Worm (Caenorhabditis elegans) whole organism, L1 larva: ENCODE measurements around the gene Y51A2A.4.

ENCODE experiments used
- C04F5.9 ChIP-seq: sonication (generic microtip); optimal IDR thresholded peaks from 2 replicates; lab custom pipeline; 2016; ENCODE audit warnings: missing genetic modification characterization, missing compliant biosample characterization
- C16A3.4 ChIP-seq: fragments of 150-350 bp; optimal IDR thresholded peaks from 2 replicates; lab custom pipeline; 2014; ENCODE audit warnings: missing biosample characterization, missing genetic modification characterization
- ama-1 ChIP-seq: fragments of 150-350 bp; optimal IDR thresholded peaks from 2 replicates; lab custom pipeline; 2014
- ceh-82 ChIP-seq, 3 experiments: fragments of 150-350 bp in 1 of 3; sonication (generic microtip) in 2 of 3; optimal IDR thresholded peaks; 2 replicates each; lab custom pipeline; 2014 to 2017; ENCODE audit warnings: missing biosample characterization in 3 of 3, missing genetic modification characterization in 3 of 3
- efl-1 ChIP-seq, 4 experiments: fragments of 150-350 bp; optimal IDR thresholded peaks in 3 of 4; peaks in 1 of 4; 1 replicate in 1 of 4; 2 replicates in 3 of 4; lab custom pipeline; 2014; ENCODE audit warnings: missing biosample characterization in 2 of 4, missing genetic modification characterization in 2 of 4, missing genetic modification reagents in 2 of 4
- elt-2 ChIP-seq: sonication (generic microtip); optimal IDR thresholded peaks from 2 replicates; lab custom pipeline; 2016; ENCODE audit warnings: missing genetic modification characterization, mild to moderate bottlenecking, inconsistent platforms, missing compliant biosample characterization, missing genetic modification reagents
- elt-3 ChIP-seq, 6 experiments: fragments of 150-350 bp in 1 of 6; sonication (generic microtip); optimal IDR thresholded peaks; 2 replicates each; lab custom pipeline; 2017 to 2018; ENCODE audit warnings: missing biosample characterization in 6 of 6, missing genetic modification characterization in 6 of 6, inconsistent platforms in 1 of 6
- fkh-4 ChIP-seq: sonication (generic microtip); optimal IDR thresholded peaks from 2 replicates; lab custom pipeline; 2016; ENCODE audit warnings: missing compliant biosample characterization, missing genetic modification characterization, borderline replicate concordance
- fos-1 ChIP-seq: fragments of 150-350 bp; optimal IDR thresholded peaks from 2 replicates; lab custom pipeline; 2014; ENCODE audit warnings: missing biosample characterization, missing genetic modification characterization
- grh-1 ChIP-seq: fragments of 200-800 bp; sonication (Bioruptor generic); IDR thresholded peaks from 2 replicates; pipeline ENCODE4 v1.3.6; 2022; ENCODE audit warnings: missing genetic modification reagents, missing genetic modification characterization, missing compliant biosample characterization
- hlh-17 ChIP-seq: fragments of 200-800 bp; sonication (Bioruptor generic); optimal IDR thresholded peaks from 2 replicates; lab custom pipeline; 2018; ENCODE audit warnings: missing genetic modification characterization, mild to moderate bottlenecking, missing compliant biosample characterization, moderate library complexity, borderline replicate concordance
- hpl-2 ChIP-seq: fragments of 150-350 bp; optimal IDR thresholded peaks from 2 replicates; lab custom pipeline; 2014; ENCODE audit warnings: missing biosample characterization, missing genetic modification reagents, missing genetic modification characterization
- isw-1 ChIP-seq: fragments of 200-800 bp; sonication (Bioruptor generic); IDR thresholded peaks from 2 replicates; pipeline ENCODE4 v1.3.6; 2022; ENCODE audit warnings: missing genetic modification characterization, missing compliant biosample characterization
- lin-15B ChIP-seq: fragments of 150-350 bp; sonication (generic microtip); optimal IDR thresholded peaks from 3 replicates; lab custom pipeline; 2014; ENCODE audit warnings: missing biosample characterization, missing genetic modification characterization
- lin-35 ChIP-seq, 2 experiments: fragments of 150-350 bp; optimal IDR thresholded peaks; 2 replicates each; lab custom pipeline; 2014; ENCODE audit warnings: missing biosample characterization in 2 of 2, missing genetic modification characterization in 2 of 2, missing genetic modification reagents in 2 of 2
- lin-39 ChIP-seq: fragments of 150-350 bp; optimal IDR thresholded peaks from 2 replicates; lab custom pipeline; 2014; ENCODE audit warnings: missing biosample characterization, missing genetic modification reagents, missing genetic modification characterization
- lir-3 ChIP-seq: sonication (generic microtip); optimal IDR thresholded peaks from 2 replicates; lab custom pipeline; 2016; ENCODE audit warnings: mild to moderate bottlenecking, missing genetic modification characterization, moderate library complexity, missing compliant biosample characterization; ENCODE audit not compliant: poor library complexity
- mab-9 ChIP-seq: fragments of 200-800 bp; sonication (Bioruptor generic); IDR thresholded peaks from 2 replicates; pipeline ENCODE4 v1.3.6; 2022; ENCODE audit warnings: missing genetic modification reagents, missing genetic modification characterization, missing compliant biosample characterization
- mdl-1 ChIP-seq, 2 experiments: fragments of 150-350 bp; optimal IDR thresholded peaks; 2 replicates each; lab custom pipeline; 2014 to 2017; ENCODE audit warnings: missing biosample characterization in 2 of 2, missing genetic modification characterization in 2 of 2, inconsistent platforms in 1 of 2
- mef-2 ChIP-seq: fragments of 150-350 bp; optimal IDR thresholded peaks from 2 replicates; lab custom pipeline; 2014; ENCODE audit warnings: missing biosample characterization, missing genetic modification characterization
- nhr-19 ChIP-seq: fragments of 200-800 bp; sonication (Bioruptor generic); conservative IDR thresholded peaks from 2 replicates; pipeline ENCODE4 v1.3.6; 2022; ENCODE audit warnings: missing genetic modification characterization, missing compliant biosample characterization
- nhr-20 ChIP-seq: sonication (generic microtip); optimal IDR thresholded peaks from 2 replicates; lab custom pipeline; 2016; ENCODE audit warnings: mild to moderate bottlenecking, missing genetic modification characterization, missing compliant biosample characterization
- nhr-71 ChIP-seq: sonication (generic microtip); optimal IDR thresholded peaks from 2 replicates; lab custom pipeline; 2016; ENCODE audit warnings: mild to moderate bottlenecking, missing genetic modification characterization, moderate library complexity, missing compliant biosample characterization
- nhr-84 ChIP-seq: sonication (generic microtip); optimal IDR thresholded peaks from 2 replicates; lab custom pipeline; 2017; ENCODE audit warnings: missing biosample characterization, missing genetic modification characterization
- nhr-85 ChIP-seq: sonication (generic microtip); peaks from one replicate; lab custom pipeline; 2016; ENCODE audit warnings: missing genetic modification characterization, inconsistent platforms, missing compliant biosample characterization
- nhr-90 ChIP-seq: sonication (generic microtip); optimal IDR thresholded peaks from 2 replicates; lab custom pipeline; 2016; ENCODE audit warnings: mild to moderate bottlenecking, missing genetic modification characterization, missing compliant biosample characterization; ENCODE audit not compliant: poor library complexity
- pag-3 ChIP-seq: sonication (generic microtip); optimal IDR thresholded peaks from 2 replicates; lab custom pipeline; 2017; ENCODE audit warnings: missing genetic modification characterization, mild to moderate bottlenecking, missing compliant biosample characterization, antibody characterized with exemption, borderline replicate concordance; ENCODE audit not compliant: insufficient read depth
- pax-3 ChIP-seq: fragments of 200-800 bp; sonication (Bioruptor generic); optimal IDR thresholded peaks from 2 replicates; lab custom pipeline; 2018; ENCODE audit warnings: mild to moderate bottlenecking, missing genetic modification characterization, moderate library complexity, missing compliant biosample characterization
- rnt-1 ChIP-seq: sonication (generic microtip); optimal IDR thresholded peaks from 2 replicates; lab custom pipeline; 2016; ENCODE audit warnings: mild to moderate bottlenecking, missing genetic modification characterization, moderate library complexity, missing compliant biosample characterization
- skn-1 ChIP-seq: fragments of 150-350 bp; optimal IDR thresholded peaks from 2 replicates; lab custom pipeline; 2014; ENCODE audit warnings: missing biosample characterization, missing genetic modification characterization
- sox-4 ChIP-seq: sonication (generic microtip); optimal IDR thresholded peaks from 2 replicates; lab custom pipeline; 2016; ENCODE audit warnings: missing genetic modification characterization, missing compliant biosample characterization
- sptf-1 ChIP-seq: fragments of 150-350 bp; optimal IDR thresholded peaks from 2 replicates; lab custom pipeline; 2014; ENCODE audit warnings: missing biosample characterization, missing genetic modification characterization
- tlp-1 ChIP-seq: fragments of 150-350 bp; optimal IDR thresholded peaks from 2 replicates; lab custom pipeline; 2014; ENCODE audit warnings: missing biosample characterization, missing genetic modification characterization
- unc-62 ChIP-seq: fragments of 150-350 bp; optimal IDR thresholded peaks from 2 replicates; lab custom pipeline; 2014; ENCODE audit warnings: missing biosample characterization, missing genetic modification reagents, missing genetic modification characterization
- xbp-1 ChIP-seq: sonication (generic microtip); optimal IDR thresholded peaks from 2 replicates; lab custom pipeline; 2016; ENCODE audit warnings: missing genetic modification characterization, missing compliant biosample characterization
- zag-1 ChIP-seq: fragments of 150-350 bp; optimal IDR thresholded peaks from 2 replicates; lab custom pipeline; 2014; ENCODE audit warnings: missing biosample characterization, missing genetic modification characterization
- ztf-11 ChIP-seq, 2 experiments: sonication (generic microtip); optimal IDR thresholded peaks; 2 replicates each; lab custom pipeline; 2016 to 2017; ENCODE audit warnings: missing genetic modification characterization in 2 of 2, missing biosample characterization in 1 of 2, missing compliant biosample characterization in 1 of 2

Y51A2A.4 gene

ce11 chrV:18252239-18252638, 38.5 kb upstream of the Y51A2A.4 start, which contains the start of gene R10E8.1:
Gene R10E8.1, minus strand, starts transcription at chrV:18252416.
- TF ChIP-seq elt-2 (peak; percentile 18), xbp-1 (tag; lab: Kevin White, UChicago) (no peak), ama-1 (lab: Kevin White, UChicago) (no peak), nhr-90 (no peak), rnt-1 (tag; lab: Kevin White, UChicago) (no peak), sox-4 (tag; lab: Kevin White, UChicago) (no peak)

- TF ChIP-seq ceh-82 (tag; optimal IDR thresholded peaks at IDR 0.05; lab: Kevin White, UChicago) (no peak), lin-39 (tag; lab: Kevin White, UChicago) (no peak), elt-2 (no peak), mab-9 (no peak), C04F5.9 (tag; lab: Kevin White, UChicago) (no peak), hlh-17 (GFP tag; lab: Kevin White, UChicago) (no peak), fkh-4 (no peak), isw-1 (GFP tag; lab: Robert Waterston, UW) (no peak), mef-2 (tag; lab: Kevin White, UChicago) (no peak), nhr-19 (GFP tag; lab: Robert Waterston, UW) (no peak), sptf-1 (tag; lab: Kevin White, UChicago) (no peak), nhr-20 (tag; lab: Kevin White, UChicago) (no peak), C16A3.4 (tag; lab: Kevin White, UChicago) (no peak), mdl-1 (tag; optimal IDR thresholded peaks at IDR 0.05; lab: Kevin White, UChicago) (no peak)
Measured at ce11 chrV:18253494-18253893, 37.2 kb upstream of the Y51A2A.4 start, which contains the start of gene R10E8.2. Gene R10E8.2, plus strand, starts transcription at chrV:18253794.

ce11 chrV:18254483-18254882, 36.3 kb upstream of the Y51A2A.4 start, which contains the start of gene R10E8.5:
Gene R10E8.5, plus strand, starts transcription at chrV:18254783.
- TF ChIP-seq nhr-71 (tag; lab: Kevin White, UChicago) (no peak), elt-3 (tag; optimal IDR thresholded peaks at IDR 0.05; lab: Kevin White, UChicago) (no peak)

- TF ChIP-seq efl-1 (optimal IDR thresholded peaks at IDR 0.05; lab: Kevin White, UChicago) (no peak), efl-1 (GFP tag; optimal IDR thresholded peaks at IDR 0.05 in 1 of 2; lab: Kevin White, UChicago) (peak in 1 of 2 experiments; percentile 75), C16A3.4 (tag; lab: Kevin White, UChicago) (no peak)
Measured at ce11 chrV:18265514-18265913, 25.2 kb upstream of the Y51A2A.4 start.

- TF ChIP-seq pag-3 (tag; lab: Kevin White, UChicago) (no peak), tlp-1 (tag; lab: Kevin White, UChicago) (peak; percentile 52), grh-1 (GFP tag; lab: Robert Waterston, UW) (no peak), zag-1 (tag; lab: Kevin White, UChicago) (no peak), mdl-1 (tag; optimal IDR thresholded peaks at IDR 0.05; lab: Kevin White, UChicago) (no peak), ztf-11 (tag; optimal IDR thresholded peaks at IDR 0.05; lab: Kevin White, UChicago) (no peak), unc-62 (no peak), lin-15B (no peak), ama-1 (lab: Kevin White, UChicago) (no peak), nhr-85 (tag; lab: Kevin White, UChicago) (no peak), lin-35 (GFP tag; optimal IDR thresholded peaks at IDR 0.05; lab: Kevin White, UChicago) (peak in 1 of 2 experiments; percentile 29), pax-3 (tag; lab: Kevin White, UChicago) (no peak), skn-1 (tag; lab: Kevin White, UChicago) (no peak), nhr-84 (tag; lab: Kevin White, UChicago) (no peak), elt-2 (peak; percentile 78), mef-2 (tag; lab: Kevin White, UChicago) (no peak), hpl-2 (GFP tag; lab: Kevin White, UChicago) (no peak), fos-1 (tag; lab: Kevin White, UChicago) (no peak), lir-3 (no peak), efl-1 (optimal IDR thresholded peaks at IDR 0.05; lab: Kevin White, UChicago) (no peak), efl-1 (GFP tag; optimal IDR thresholded peaks at IDR 0.05 in 1 of 2; lab: Kevin White, UChicago) (peak in 1 of 2 experiments; percentile 36), sptf-1 (tag; lab: Kevin White, UChicago) (no peak)
Measured at ce11 chrV:18266238-18266637, 24.5 kb upstream of the Y51A2A.4 start, which contains the start of gene R10E8.6. Gene R10E8.6, minus strand, starts transcription at chrV:18266391.
